Worm (Caenorhabditis elegans): ENCODE data around the gene srw-23.

srw-23 gene

ce11 chrV:16853956-16854683 is 19.6 kb upstream of the srw-23 start, which contains the start of the genes clec-35 and clec-27:
clec-35 (minus strand) TSS chrV:16854056.
clec-27 (plus strand) TSS chrV:16854633.
- TF ChIP-seq daf-19 (GFP tag; conservative IDR thresholded peaks at IDR 0.05) = no peak
- TF ChIP-seq nhr-25 (tag; optimal IDR thresholded peaks at IDR 0.05; ENCODE audit: borderline replicate concordance, insufficient read depth) = no peak
- TF ChIP-seq ZK337.2 (GFP tag; IDR thresholded peaks at IDR 0.05) = no peak
- TF ChIP-seq ceh-82 (tag; optimal IDR thresholded peaks at IDR 0.05) = no peak
- no peak for TF ChIP-seq tag-97 (GFP tag; IDR thresholded peaks at IDR 0.05)
- TF ChIP-seq mdt-29 (GFP tag; IDR thresholded peaks at IDR 0.05) = no peak
- no peak for TF ChIP-seq unc-39 (tag; optimal IDR thresholded peaks at IDR 0.05)
- TF ChIP-seq lim-7 (GFP tag; IDR thresholded peaks at IDR 0.05) = no peak
- TF ChIP-seq lin-1 (GFP tag; IDR thresholded peaks at IDR 0.05) = no peak
- no peak for TF ChIP-seq tra-1 (GFP tag; IDR thresholded peaks at IDR 0.05)
- TF ChIP-seq spr-3 (GFP tag; optimal IDR thresholded peaks at IDR 0.05) = no peak
- TF ChIP-seq saeg-2 (GFP tag; IDR thresholded peaks at IDR 0.05) = no peak
- no peak for TF ChIP-seq lir-3 (tag; optimal IDR thresholded peaks at IDR 0.05)
- no peak for TF ChIP-seq aha-1 (tag)
- no peak for TF ChIP-seq hmg-1.1 (GFP tag; IDR thresholded peaks at IDR 0.05)
- no peak for TF ChIP-seq Y105C5A.15 (GFP tag; IDR thresholded peaks at IDR 0.05)
- TF ChIP-seq egl-27 (tag; optimal IDR thresholded peaks at IDR 0.05) = no peak
- TF ChIP-seq lin-13 (GFP tag; optimal IDR thresholded peaks at IDR 0.05) = no peak

- no peak for TF ChIP-seq gei-8 (GFP tag; optimal IDR thresholded peaks at IDR 0.05)
- no peak for TF ChIP-seq Y75B8A.6 (GFP tag; IDR thresholded peaks at IDR 0.05)
- no peak for TF ChIP-seq T26A8.4 (GFP tag; IDR thresholded peaks at IDR 0.05)
- TF ChIP-seq mep-1 (tag; optimal IDR thresholded peaks at IDR 0.05) = no peak
- no peak for TF ChIP-seq egl-27 (tag; optimal IDR thresholded peaks at IDR 0.05)
- no peak for TF ChIP-seq tag-97 (GFP tag; IDR thresholded peaks at IDR 0.05)
- TF ChIP-seq fkh-10 (GFP tag; optimal IDR thresholded peaks at IDR 0.05) = no peak
- TF ChIP-seq F44E2.7 (GFP tag; IDR thresholded peaks at IDR 0.05) = no peak
- no peak for TF ChIP-seq ztf-11 (tag; optimal IDR thresholded peaks at IDR 0.05)
- TF ChIP-seq hlh-11 (tag; optimal IDR thresholded peaks at IDR 0.05) = no peak
- TF ChIP-seq unc-130 (GFP tag; optimal IDR thresholded peaks at IDR 0.05) = no peak
- TF ChIP-seq cey-2 (tag; optimal IDR thresholded peaks at IDR 0.05; ENCODE audit: borderline replicate concordance, insufficient read depth) = no peak
- TF ChIP-seq zip-2 (tag; optimal IDR thresholded peaks at IDR 0.05) = no peak
- no peak for TF ChIP-seq ceh-28 (tag; optimal IDR thresholded peaks at IDR 0.05)
- no peak for TF ChIP-seq ztf-7 (tag; optimal IDR thresholded peaks at IDR 0.05)
- no peak for TF ChIP-seq egl-43 (GFP tag; IDR thresholded peaks at IDR 0.05)
- no peak for TF ChIP-seq nhr-28 (tag; optimal IDR thresholded peaks at IDR 0.05)
- no peak for TF ChIP-seq pqm-1 (tag; optimal IDR thresholded peaks at IDR 0.05)
- no peak for TF ChIP-seq zfp-2 (tag; optimal IDR thresholded peaks at IDR 0.05)
Measured at ce11 chrV:16857977-16858479, 15.7 kb upstream of the srw-23 start, which contains the start of the genes clec-31 and clec-22. clec-31 (minus strand) TSS chrV:16858077. clec-22 (plus strand) TSS chrV:16858429.

- TF ChIP-seq dmd-8 (GFP tag; IDR thresholded peaks at IDR 0.05) (no peak), nhr-111 (GFP tag; optimal IDR thresholded peaks at IDR 0.05) (no peak)
Measured at ce11 chrV:16861719-16862118, 12.0 kb upstream of the srw-23 start, which contains the start of the genes clec-32 and clec-24. clec-32 (minus strand) TSS chrV:16861819. clec-24 (plus strand) TSS chrV:16862012.

Measured in whole organism, L4 larva.